Worm (Caenorhabditis elegans) whole organism, young adult: ENCODE data around the gene oac-32.

Source experiments
- B0019.2 ChIP-seq: fragments of 200-800 bp; sonication (Bioruptor generic); conservative IDR thresholded peaks from 2 replicates; pipeline ENCODE4 v1.3.6; 2022; ENCODE audit warnings: missing genetic modification reagents, missing genetic modification characterization, missing compliant biosample characterization
- B0035.1 ChIP-seq: sonication (generic microtip); optimal IDR thresholded peaks from 2 replicates; lab custom pipeline; 2016; ENCODE audit warnings: missing genetic modification characterization, mild to moderate bottlenecking, missing compliant biosample characterization, missing genotype, missing genetic modification reagents
- B0336.3 ChIP-seq: fragments of 200-800 bp; sonication (Bioruptor generic); IDR thresholded peaks from 2 replicates; pipeline ENCODE4 v1.3.6; 2022; ENCODE audit warnings: missing genetic modification characterization, missing compliant biosample characterization
- C17E4.6 ChIP-seq: fragments of 200-800 bp; sonication (Bioruptor generic); IDR thresholded peaks from 2 replicates; pipeline ENCODE4 v1.3.6; 2022; ENCODE audit warnings: missing genetic modification reagents, missing genetic modification characterization, missing compliant biosample characterization
- D2030.7 ChIP-seq: fragments of 200-800 bp; sonication (Bioruptor generic); IDR thresholded peaks from 2 replicates; pipeline ENCODE4 v1.3.6; 2022; ENCODE audit warnings: missing genetic modification reagents, missing genetic modification characterization, missing compliant biosample characterization
- F22D6.2 ChIP-seq: sonication (generic microtip); optimal IDR thresholded peaks from 2 replicates; lab custom pipeline; 2016; ENCODE audit warnings: mild to moderate bottlenecking, missing genetic modification characterization, missing compliant biosample characterization
- F23B12.7 ChIP-seq: sonication (generic microtip); optimal IDR thresholded peaks from 2 replicates; lab custom pipeline; 2017; ENCODE audit warnings: missing genetic modification characterization, mild to moderate bottlenecking, missing compliant biosample characterization, antibody characterized with exemption, moderate library complexity; ENCODE audit not compliant: insufficient read depth
- F49E8.2 ChIP-seq: sonication (generic microtip); optimal IDR thresholded peaks from 3 replicates; lab custom pipeline; 2017; ENCODE audit warnings: missing genetic modification characterization, mild to moderate bottlenecking, missing compliant biosample characterization, antibody characterized with exemption, moderate library complexity; ENCODE audit not compliant: insufficient read depth
- F55B11.4 ChIP-seq: sonication (generic microtip); optimal IDR thresholded peaks from 2 replicates; lab custom pipeline; 2016; ENCODE audit warnings: missing compliant biosample characterization, missing genetic modification characterization, borderline replicate concordance; ENCODE audit not compliant: insufficient read depth
- K11D2.4 ChIP-seq: fragments of 200-800 bp; sonication (Bioruptor generic); IDR thresholded peaks from 2 replicates; pipeline ENCODE4 v1.3.6; 2022; ENCODE audit warnings: missing genetic modification reagents, missing genetic modification characterization, missing compliant biosample characterization
- K12H6.12 ChIP-seq: fragments of 200-800 bp; sonication (Bioruptor generic); optimal IDR thresholded peaks from 2 replicates; lab custom pipeline; 2018; ENCODE audit warnings: mild to moderate bottlenecking, missing genetic modification characterization, missing compliant biosample characterization
- Y67H2A.10 ChIP-seq: fragments of 200-800 bp; sonication (Bioruptor generic); conservative IDR thresholded peaks from 2 replicates; pipeline ENCODE4 v1.3.6; 2022; ENCODE audit warnings: missing genetic modification reagents, missing genetic modification characterization, missing compliant biosample characterization
- ZK185.1 ChIP-seq: sonication (generic microtip); optimal IDR thresholded peaks from 2 replicates; lab custom pipeline; 2016; ENCODE audit warnings: mild to moderate bottlenecking, missing genetic modification characterization, missing compliant biosample characterization; ENCODE audit not compliant: poor library complexity, severe bottlenecking
- aptf-2 ChIP-seq: fragments of 200-800 bp; sonication (Bioruptor generic); conservative IDR thresholded peaks from 2 replicates; pipeline ENCODE4 v1.3.6; 2022; ENCODE audit warnings: missing genetic modification reagents, missing genetic modification characterization, missing compliant biosample characterization
- ccch-3 ChIP-seq: fragments of 200-800 bp; sonication (Bioruptor generic); optimal IDR thresholded peaks from 2 replicates; lab custom pipeline; 2018; ENCODE audit warnings: mild to moderate bottlenecking, missing genetic modification characterization, missing compliant biosample characterization
- cebp-2 ChIP-seq: fragments of 200-800 bp; sonication (Bioruptor generic); IDR thresholded peaks from 2 replicates; pipeline ENCODE4 v1.3.6; 2022; ENCODE audit warnings: missing genetic modification characterization, missing compliant biosample characterization
- ceh-40 ChIP-seq: fragments of 200-800 bp; sonication (Bioruptor generic); IDR thresholded peaks from 2 replicates; pipeline ENCODE4 v1.3.6; 2022; ENCODE audit warnings: missing genetic modification characterization, missing compliant biosample characterization
- ceh-58 ChIP-seq: fragments of 200-800 bp; sonication (Bioruptor generic); IDR thresholded peaks from 2 replicates; pipeline ENCODE4 v1.3.6; 2022; ENCODE audit warnings: missing genetic modification characterization, missing compliant biosample characterization
- ceh-79 ChIP-seq: sonication (generic microtip); optimal IDR thresholded peaks from 2 replicates; lab custom pipeline; 2017; ENCODE audit warnings: mild to moderate bottlenecking, missing genetic modification characterization, missing compliant biosample characterization
- dpff-1 ChIP-seq: sonication (generic microtip); optimal IDR thresholded peaks from 2 replicates; lab custom pipeline; 2017; ENCODE audit warnings: mild to moderate bottlenecking, missing genetic modification characterization, missing compliant biosample characterization
- efl-1 ChIP-seq: fragments of 150-350 bp; optimal IDR thresholded peaks from 2 replicates; lab custom pipeline; 2014; ENCODE audit warnings: missing biosample characterization, missing genetic modification reagents, missing genetic modification characterization
- egl-44 ChIP-seq: fragments of 200-800 bp; sonication (Bioruptor generic); IDR thresholded peaks from 2 replicates; pipeline ENCODE4 v1.3.6; 2022; ENCODE audit warnings: missing genetic modification reagents, missing genetic modification characterization, missing compliant biosample characterization
- lin-26 ChIP-seq: fragments of 200-800 bp; sonication (Bioruptor generic); IDR thresholded peaks from 2 replicates; pipeline ENCODE4 v1.3.6; 2022; ENCODE audit warnings: missing genetic modification reagents, missing genetic modification characterization, missing compliant biosample characterization
- lin-35 ChIP-seq, 3 experiments: fragments of 150-350 bp in 2 of 3; sonication (generic microtip) in 1 of 3; optimal IDR thresholded peaks; 2 replicates each; lab custom pipeline; 2014 to 2018; ENCODE audit warnings: missing biosample characterization in 3 of 3, missing genetic modification characterization in 3 of 3, missing genetic modification reagents in 3 of 3
- lin-40 ChIP-seq: sonication (generic microtip); optimal IDR thresholded peaks from 2 replicates; lab custom pipeline; 2016; ENCODE audit warnings: missing genetic modification characterization, mild to moderate bottlenecking, missing compliant biosample characterization, missing genotype, missing genetic modification reagents
- lin-54 ChIP-seq: fragments of 200-800 bp; sonication (Bioruptor generic); optimal IDR thresholded peaks from 2 replicates; lab custom pipeline; 2018; ENCODE audit warnings: mild to moderate bottlenecking, missing genetic modification characterization, missing compliant biosample characterization
- lir-1 ChIP-seq: fragments of 200-800 bp; sonication (Bioruptor generic); conservative IDR thresholded peaks from 2 replicates; pipeline ENCODE4 v1.3.6; 2022; ENCODE audit warnings: missing genetic modification reagents, missing genetic modification characterization, missing compliant biosample characterization
- lsl-1 ChIP-seq: fragments of 200-800 bp; sonication (Bioruptor generic); optimal IDR thresholded peaks from 2 replicates; lab custom pipeline; 2018; ENCODE audit warnings: mild to moderate bottlenecking, missing genetic modification characterization, moderate library complexity, missing compliant biosample characterization
- madf-10 ChIP-seq: sonication (generic microtip); optimal IDR thresholded peaks from 2 replicates; lab custom pipeline; 2016; ENCODE audit warnings: mild to moderate bottlenecking, missing genetic modification characterization, missing compliant biosample characterization
- madf-3 ChIP-seq: fragments of 200-800 bp; sonication (Bioruptor generic); IDR thresholded peaks from 2 replicates; pipeline ENCODE4 v1.3.6; 2022; ENCODE audit warnings: missing genetic modification reagents, missing genetic modification characterization, missing compliant biosample characterization
- mxl-1 ChIP-seq: sonication (generic microtip); optimal IDR thresholded peaks from 2 replicates; lab custom pipeline; 2016; ENCODE audit warnings: missing genetic modification characterization, missing compliant biosample characterization
- nfyb-1 ChIP-seq: fragments of 200-800 bp; sonication (Bioruptor generic); IDR thresholded peaks from 2 replicates; pipeline ENCODE4 v1.3.6; 2022; ENCODE audit warnings: missing genetic modification reagents, missing genetic modification characterization, missing compliant biosample characterization
- nhr-27 ChIP-seq: fragments of 200-800 bp; sonication (Bioruptor generic); optimal IDR thresholded peaks from 2 replicates; lab custom pipeline; 2018; ENCODE audit warnings: mild to moderate bottlenecking, missing genetic modification characterization, moderate library complexity, missing compliant biosample characterization
- rec-8 ChIP-seq, 2 experiments: sonication (generic microtip); optimal IDR thresholded peaks; 2 replicates each; lab custom pipeline; 2016; ENCODE audit warnings: mild to moderate bottlenecking in 2 of 2, missing genetic modification characterization in 2 of 2, missing genetic modification reagents in 2 of 2, missing genotype in 2 of 2, missing biosample characterization in 1 of 2, missing compliant biosample characterization in 1 of 2, moderate library complexity in 1 of 2
- rpc-1 ChIP-seq, 2 experiments: fragments of 150-350 bp in 1 of 2; sonication (generic microtip) in 1 of 2; optimal IDR thresholded peaks; 2 replicates each; lab custom pipeline; 2014 to 2018; ENCODE audit warnings: missing biosample characterization in 1 of 2, missing genetic modification characterization in 1 of 2, missing genetic modification reagents in 1 of 2, missing genotype in 1 of 2
- tbp1 ChIP-seq: fragments of 200-800 bp; sonication (Bioruptor generic); optimal IDR thresholded peaks from 2 replicates; lab custom pipeline; 2018; ENCODE audit warnings: mild to moderate bottlenecking, missing genetic modification characterization, missing compliant biosample characterization
- tbx-9 ChIP-seq: sonication (generic microtip); optimal IDR thresholded peaks from 2 replicates; lab custom pipeline; 2016; ENCODE audit warnings: borderline replicate concordance, missing genetic modification characterization, inconsistent platforms, missing compliant biosample characterization
- tlf-1 ChIP-seq: fragments of 200-800 bp; sonication (Bioruptor generic); optimal IDR thresholded peaks from 2 replicates; lab custom pipeline; 2018; ENCODE audit warnings: mild to moderate bottlenecking, missing genetic modification characterization, missing compliant biosample characterization
- xnd-1 ChIP-seq: sonication (generic microtip); optimal IDR thresholded peaks from 2 replicates; lab custom pipeline; 2016; ENCODE audit warnings: missing genotype, missing genetic modification reagents, missing genetic modification characterization, missing compliant biosample characterization
- zim-3 ChIP-seq: sonication (generic microtip); optimal IDR thresholded peaks from 2 replicates; lab custom pipeline; 2017; ENCODE audit warnings: mild to moderate bottlenecking, missing genetic modification characterization, moderate library complexity, missing compliant biosample characterization
- ztf-18 ChIP-seq: sonication (generic microtip); optimal IDR thresholded peaks from 2 replicates; lab custom pipeline; 2016; ENCODE audit warnings: missing genotype, mild to moderate bottlenecking, missing genetic modification characterization, missing compliant biosample characterization
- ztf-28 ChIP-seq: fragments of 200-800 bp; sonication (Bioruptor generic); IDR thresholded peaks from 2 replicates; pipeline ENCODE4 v1.3.6; 2022; ENCODE audit warnings: missing genetic modification reagents, missing genetic modification characterization, missing compliant biosample characterization

oac-32 gene

ce11 chrV:1547843-1548242 lies 2.3 kb upstream of the oac-32 start, which contains the start of gene F52F10.2:
Gene F52F10.2 (plus strand): TSS chrV:1548143.
- TF ChIP-seq D2030.7 (GFP tag; lab: Robert Waterston, UW) (no peak), xnd-1 (no peak), ceh-40 (GFP tag; lab: Robert Waterston, UW) (no peak), nfyb-1 (GFP tag; lab: Robert Waterston, UW) (no peak), nhr-27 (tag; lab: Kevin White, UChicago) (no peak), F49E8.2 (tag; lab: Kevin White, UChicago) (no peak), F23B12.7 (tag; lab: Kevin White, UChicago) (no peak), egl-44 (GFP tag; lab: Robert Waterston, UW) (no peak), tlf-1 (no peak), K12H6.12 (tag; lab: Kevin White, UChicago) (no peak), F22D6.2 (tag; lab: Kevin White, UChicago) (no peak), B0019.2 (no peak), B0336.3 (no peak), tbx-9 (tag; lab: Kevin White, UChicago) (no peak), madf-10 (tag; lab: Kevin White, UChicago) (no peak), lin-54 (no peak), ccch-3 (GFP tag; lab: Kevin White, UChicago) (no peak), ztf-18 (tag; lab: Kevin White, UChicago) (no peak), lin-40 (no peak)

- no peak for TF ChIP-seq lsl-1 (GFP tag; lab: Kevin White, UChicago)
- no peak for TF ChIP-seq lin-26 (GFP tag; lab: Robert Waterston, UW)
- no peak for TF ChIP-seq nhr-27 (tag; lab: Kevin White, UChicago)
- no peak for TF ChIP-seq egl-44 (GFP tag; lab: Robert Waterston, UW)
- TF ChIP-seq tlf-1, result no peak
- no peak for TF ChIP-seq ZK185.1 (tag; lab: Kevin White, UChicago)
- no peak for TF ChIP-seq zim-3 (tag; lab: Kevin White, UChicago)
- no peak for TF ChIP-seq rec-8 (tag; optimal IDR thresholded peaks at IDR 0.05; lab: Kevin White, UChicago)
Measured at ce11 chrV:1541786-1542185, 3.8 kb downstream of the oac-32 start, which contains the start of gene oac-31. Gene oac-31 (minus strand): TSS chrV:1541886.

- no peak for TF ChIP-seq lin-35 (GFP tag; optimal IDR thresholded peaks at IDR 0.05; lab: Kevin White, UChicago)
- TF ChIP-seq egl-44 (GFP tag; lab: Robert Waterston, UW), result no peak
- no peak for TF ChIP-seq B0035.1 (tag; lab: Kevin White, UChicago)
- TF ChIP-seq rec-8 (tag; optimal IDR thresholded peaks at IDR 0.05; lab: Kevin White, UChicago), result no peak
Measured at ce11 chrV:1540249-1540648, 5.3 kb downstream of the oac-32 start.

ce11 chrV:1538842-1539241 lies 6.7 kb downstream of the oac-32 start:
- TF ChIP-seq madf-3 (GFP tag; lab: Robert Waterston, UW) (no peak), ceh-40 (GFP tag; lab: Robert Waterston, UW) (no peak), rpc-1 (optimal IDR thresholded peaks at IDR 0.05; lab: Kevin White, UChicago) (no peak), rpc-1 (tag; optimal IDR thresholded peaks at IDR 0.05; lab: Kevin White, UChicago) (no peak), ztf-28 (GFP tag; lab: Robert Waterston, UW) (no peak), Y67H2A.10 (GFP tag; lab: Robert Waterston, UW) (no peak), efl-1 (GFP tag; lab: Kevin White, UChicago) (no peak), cebp-2 (GFP tag; lab: Robert Waterston, UW) (no peak), lir-1 (GFP tag; lab: Robert Waterston, UW) (no peak), K11D2.4 (GFP tag; lab: Robert Waterston, UW) (no peak), lin-35 (GFP tag; optimal IDR thresholded peaks at IDR 0.05; lab: Kevin White, UChicago) (no peak), ceh-58 (GFP tag; lab: Robert Waterston, UW) (no peak), ceh-79 (tag; lab: Kevin White, UChicago) (no peak), dpff-1 (no peak), aptf-2 (no peak), ccch-3 (GFP tag; lab: Kevin White, UChicago) (no peak), F55B11.4 (tag; lab: Kevin White, UChicago) (no peak), C17E4.6 (GFP tag; lab: Robert Waterston, UW) (no peak), tbp1 (no peak), mxl-1 (tag; lab: Kevin White, UChicago) (no peak)
